Fruit fly (Drosophila melanogaster): ENCODE results near the gene sn.
A peak's percentile ranks its signal among the peaks of the same experiment; 100 is the strongest.

dm6 chrX:7920081-7920688 is 43.6 kb upstream of the sn start, which contains the start of the genes hdm and Ykt6:
- TF ChIP-seq Eip78C (GFP tag) (peak; percentile 82), CG4318 (GFP tag; optimal IDR thresholded peaks at IDR 0.05) (no peak), dsx (GFP tag; optimal IDR thresholded peaks at IDR 0.05; ENCODE audit: poor library complexity, severe bottlenecking) (peak; percentile 25), Gug (GFP tag; IDR thresholded peaks at IDR 0.05) (peak; percentile 59), achi (GFP tag; optimal IDR thresholded peaks at IDR 0.05) (peak; percentile 74), Hr38 (GFP tag; optimal IDR thresholded peaks at IDR 0.05) (peak; percentile 23)
